Fruit fly (Drosophila melanogaster): Measurements from ENCODE around the gene Sirup.

- no peak for TF ChIP-seq brk (GFP tag; optimal IDR thresholded peaks at IDR 0.05)
- no peak for TF ChIP-seq Mio (GFP tag; optimal IDR thresholded peaks at IDR 0.05)
- TF ChIP-seq pan (optimal IDR thresholded peaks at IDR 0.05) = no peak
- no peak for TF ChIP-seq br (GFP tag; optimal IDR thresholded peaks at IDR 0.05)
- no peak for TF ChIP-seq fru (GFP tag; optimal IDR thresholded peaks at IDR 0.05)
- no peak for TF ChIP-seq Myc (optimal IDR thresholded peaks at IDR 0.05)
- TF ChIP-seq sv (GFP tag; optimal IDR thresholded peaks at IDR 0.05) = no peak
Observed at dm6 chr2L:7986210-7986609, 12.5 kb upstream of the Sirup start.

Data from whole organism, wandering third instar larva.